Worm (Caenorhabditis elegans) whole organism, early embryonic: ENCODE measurements around the gene C39D10.1.

ENCODE experiments used
- ama-1 ChIP-seq: fragments of 150-350 bp; optimal IDR thresholded peaks from 2 replicates; lab custom pipeline; 2014
- ceh-13 ChIP-seq: fragments of 200-800 bp; sonication (Bioruptor generic); optimal IDR thresholded peaks from 2 replicates; lab custom pipeline; 2018; ENCODE audit warnings: mild to moderate bottlenecking, missing genetic modification characterization, missing compliant biosample characterization
- ets-7 ChIP-seq: sonication (generic microtip); optimal IDR thresholded peaks from 2 replicates; lab custom pipeline; 2016; ENCODE audit warnings: missing genotype, missing genetic modification characterization, missing compliant biosample characterization
- hmg-4 ChIP-seq: fragments of 200-800 bp; sonication (Bioruptor generic); optimal IDR thresholded peaks from 2 replicates; lab custom pipeline; 2018; ENCODE audit warnings: mild to moderate bottlenecking, missing genetic modification characterization, missing compliant biosample characterization
- tra-4 ChIP-seq: sonication (generic microtip); optimal IDR thresholded peaks from 2 replicates; lab custom pipeline; 2017; ENCODE audit warnings: missing genetic modification characterization, missing compliant biosample characterization

DNA sequence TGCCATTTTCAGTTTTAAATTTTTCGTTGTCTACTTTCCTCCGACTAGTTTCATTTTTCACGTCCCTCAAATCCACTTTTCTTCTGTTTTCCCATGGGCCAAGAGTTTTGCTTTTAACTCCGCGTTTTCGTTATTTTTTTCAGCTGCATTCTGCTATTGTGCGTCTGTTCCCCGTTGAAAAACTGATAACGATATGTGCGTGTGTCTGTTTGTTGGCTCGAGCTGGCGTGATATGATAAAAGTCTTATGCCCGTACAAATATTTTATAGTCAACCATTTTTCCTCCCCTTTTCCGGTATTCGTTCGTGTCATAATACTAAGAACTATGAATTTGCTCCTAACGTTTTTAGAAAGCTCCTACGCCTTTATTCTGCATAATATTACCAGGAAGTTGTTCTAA lies 4.9 kb upstream of the C39D10.1 start:
- no peak for TF ChIP-seq ama-1 (lab: Kevin White, UChicago)
- no peak for TF ChIP-seq tra-4 (tag; lab: Kevin White, UChicago)
- no peak for TF ChIP-seq ceh-13 (GFP tag; lab: Kevin White, UChicago)
- no peak for TF ChIP-seq hmg-4 (GFP tag; lab: Kevin White, UChicago)
- TF ChIP-seq ets-7 (tag; lab: Kevin White, UChicago): no peak
